Fruit fly (Drosophila melanogaster) whole organism, embryonic: ENCODE results near the gene Vps37B.

ENCODE experiments used
- Atf3 ChIP-seq: fragments of 200-800 bp; sonication (Bioruptor generic); optimal IDR thresholded peaks from 3 replicates; lab custom pipeline; 2016; ENCODE audit warnings: missing biosample characterization, missing genetic modification characterization
- C15 ChIP-seq: fragments of 200-800 bp; sonication (Bioruptor generic); IDR thresholded peaks from 3 replicates; pipeline ENCODE4 v1.3.6; 2022; ENCODE audit warnings: missing biosample characterization, missing genetic modification characterization
- CG12071 ChIP-seq: fragments of 200-800 bp; sonication (Bioruptor generic); optimal IDR thresholded peaks from 3 replicates; lab custom pipeline; 2018; ENCODE audit warnings: missing biosample characterization, mild to moderate bottlenecking, missing genetic modification characterization
- CG14965 ChIP-seq: fragments of 200-800 bp; sonication (Bioruptor generic); optimal IDR thresholded peaks from 2 replicates; lab custom pipeline; 2016; ENCODE audit warnings: missing biosample characterization, missing genetic modification characterization, borderline replicate concordance
- CG17359 ChIP-seq: fragments of 200-800 bp; sonication (Bioruptor generic); optimal IDR thresholded peaks from 3 replicates; lab custom pipeline; 2018; ENCODE audit warnings: missing biosample characterization, mild to moderate bottlenecking, missing genetic modification characterization, moderate library complexity
- CG18764 ChIP-seq: fragments of 200-800 bp; sonication (Bioruptor generic); optimal IDR thresholded peaks from 3 replicates; lab custom pipeline; 2016; ENCODE audit warnings: missing biosample characterization, missing genetic modification characterization
- CG2116 ChIP-seq: fragments of 200-800 bp; sonication (Bioruptor generic); optimal IDR thresholded peaks from 3 replicates; lab custom pipeline; 2018; ENCODE audit warnings: missing biosample characterization, mild to moderate bottlenecking, missing genetic modification characterization
- CG32767 ChIP-seq: fragments of 200-800 bp; sonication (Bioruptor generic); IDR thresholded peaks from 2 replicates; pipeline ENCODE4 v1.3.6; 2022; ENCODE audit warnings: missing biosample characterization, missing genetic modification characterization
- CG32772 ChIP-seq: fragments of 200-800 bp; sonication (Bioruptor generic); IDR thresholded peaks from 2 replicates; pipeline ENCODE4 v1.3.6; 2022; ENCODE audit warnings: missing biosample characterization, missing genetic modification characterization
- CG34376 ChIP-seq: fragments of 200-800 bp; sonication (Bioruptor generic); optimal IDR thresholded peaks from 2 replicates; lab custom pipeline; 2018; ENCODE audit warnings: missing biosample characterization, mild to moderate bottlenecking, missing genetic modification characterization
- CG34422 ChIP-seq: fragments of 200-800 bp; sonication (Bioruptor generic); IDR thresholded peaks from 3 replicates; pipeline ENCODE4 v1.3.6; 2022; ENCODE audit warnings: missing biosample characterization, missing genetic modification characterization
- CG3995 ChIP-seq: fragments of 200-800 bp; sonication (Bioruptor generic); optimal IDR thresholded peaks from 3 replicates; lab custom pipeline; 2016; ENCODE audit warnings: missing biosample characterization, missing genetic modification characterization
- CG6791 ChIP-seq: fragments of 200-800 bp; sonication (Bioruptor generic); IDR thresholded peaks from 3 replicates; pipeline ENCODE4 v1.3.6; 2022; ENCODE audit warnings: missing biosample characterization, missing genetic modification characterization; ENCODE audit not compliant: partially characterized antibody
- CG7556 ChIP-seq: fragments of 200-800 bp; sonication (Bioruptor generic); optimal IDR thresholded peaks from 2 replicates; lab custom pipeline; 2017; ENCODE audit warnings: missing biosample characterization, mild to moderate bottlenecking, missing genetic modification characterization
- CG7839 ChIP-seq: fragments of 200-800 bp; sonication (Bioruptor generic); optimal IDR thresholded peaks from 3 replicates; lab custom pipeline; 2018; ENCODE audit warnings: missing biosample characterization, mild to moderate bottlenecking, missing genetic modification characterization, moderate library complexity
- CG9437 ChIP-seq: fragments of 200-800 bp; sonication (Bioruptor generic); optimal IDR thresholded peaks from 2 replicates; lab custom pipeline; 2018; ENCODE audit warnings: missing biosample characterization, mild to moderate bottlenecking, missing genetic modification characterization
- CG9932 ChIP-seq: fragments of 200-800 bp; sonication (Bioruptor generic); IDR thresholded peaks from 2 replicates; pipeline ENCODE4 v1.3.6; 2022; ENCODE audit warnings: missing biosample characterization, missing genetic modification characterization
- CrebB ChIP-seq: fragments of 200-800 bp; sonication (Bioruptor generic); optimal IDR thresholded peaks from 3 replicates; lab custom pipeline; 2018; ENCODE audit warnings: missing biosample characterization, mild to moderate bottlenecking, missing genetic modification characterization
- D ChIP-seq, 2 experiments: fragments of 200-800 bp in 1 of 2; fragments of >200 bp in 1 of 2; sonication (Bioruptor generic) in 1 of 2; optimal IDR thresholded peaks; 2 replicates in 1 of 2; 3 replicates in 1 of 2; lab custom pipeline; 2017; ENCODE audit warnings: mild to moderate bottlenecking in 1 of 2, missing biosample characterization in 1 of 2, missing genetic modification characterization in 1 of 2, missing genetic modification reagents in 1 of 2
- E2f1 ChIP-seq: fragments of 200-800 bp; sonication (Bioruptor generic); IDR thresholded peaks from 2 replicates; pipeline ENCODE4 v1.3.6; 2022; ENCODE audit warnings: missing biosample characterization, missing genetic modification characterization
- Fer2 ChIP-seq: fragments of 200-800 bp; sonication (Bioruptor generic); optimal IDR thresholded peaks from 2 replicates; lab custom pipeline; 2018; ENCODE audit warnings: missing biosample characterization, mild to moderate bottlenecking, missing genetic modification characterization, moderate library complexity
- Gsc ChIP-seq: fragments of 200-800 bp; sonication (Bioruptor generic); IDR thresholded peaks from 2 replicates; pipeline ENCODE4 v1.3.6; 2022; ENCODE audit warnings: missing biosample characterization, missing genetic modification characterization
- Gug ChIP-seq: fragments of 200-800 bp; sonication (Bioruptor generic); IDR thresholded peaks from 4 replicates; pipeline ENCODE4 v1.3.6; 2022; ENCODE audit warnings: missing biosample characterization, missing genetic modification characterization
- HLHmδ ChIP-seq: fragments of 200-800 bp; sonication (Bioruptor generic); optimal IDR thresholded peaks from 2 replicates; lab custom pipeline; 2018; ENCODE audit warnings: missing biosample characterization, mild to moderate bottlenecking, missing genetic modification characterization, moderate library complexity
- HmgZ ChIP-seq: fragments of 200-800 bp; sonication (Bioruptor generic); optimal IDR thresholded peaks from 2 replicates; lab custom pipeline; 2018; ENCODE audit warnings: missing biosample characterization, mild to moderate bottlenecking, missing genetic modification characterization
- MESR4 ChIP-seq: fragments of 200-800 bp; sonication (Bioruptor generic); optimal IDR thresholded peaks from 2 replicates; lab custom pipeline; 2018; ENCODE audit warnings: missing biosample characterization, mild to moderate bottlenecking, missing genetic modification characterization, moderate library complexity
- NC2α ChIP-seq: fragments of 200-800 bp; sonication (Bioruptor generic); optimal IDR thresholded peaks from 2 replicates; lab custom pipeline; 2016; ENCODE audit warnings: missing biosample characterization, missing genetic modification characterization
- Pdp1 ChIP-seq, 2 experiments: fragments of 200-800 bp; sonication (Bioruptor generic); optimal IDR thresholded peaks; 3 replicates each; lab custom pipeline; 2016; ENCODE audit warnings: missing biosample characterization in 2 of 2, missing genetic modification characterization in 2 of 2, mild to moderate bottlenecking in 1 of 2, moderate library complexity in 1 of 2
- Sry-β ChIP-seq: fragments of 200-800 bp; sonication (Bioruptor generic); optimal IDR thresholded peaks from 2 replicates; lab custom pipeline; 2018; ENCODE audit warnings: missing biosample characterization, mild to moderate bottlenecking, missing genetic modification characterization, moderate library complexity
- Trl ChIP-seq, 3 experiments: fragments of >200 bp in 2 of 3; fragments of 200-800 bp in 1 of 3; sonication (Bioruptor generic) in 1 of 3; optimal IDR thresholded peaks; 2 replicates in 1 of 3; 3 replicates in 2 of 3; lab custom pipeline; 2016 to 2017; ENCODE audit warnings: missing biosample characterization in 1 of 3, missing genetic modification characterization in 1 of 3
- aop ChIP-seq: fragments of 200-800 bp; sonication (Bioruptor generic); IDR thresholded peaks from 2 replicates; pipeline ENCODE4 v1.3.6; 2022; ENCODE audit warnings: missing biosample characterization, missing genetic modification characterization
- bab2 ChIP-seq: fragments of 200-800 bp; sonication (Bioruptor generic); optimal IDR thresholded peaks from 2 replicates; lab custom pipeline; 2016; ENCODE audit warnings: missing biosample characterization, missing genetic modification characterization
- cad ChIP-seq: fragments of >200 bp; optimal IDR thresholded peaks from 2 replicates; lab custom pipeline; 2017; ENCODE audit warnings: missing biosample characterization, missing genetic modification characterization
- ci ChIP-seq: fragments of 200-800 bp; sonication (Bioruptor generic); IDR thresholded peaks from 3 replicates; pipeline ENCODE4 v1.3.6; 2022; ENCODE audit warnings: missing biosample characterization, missing genetic modification characterization
- grn ChIP-seq: fragments of 200-800 bp; sonication (Bioruptor generic); optimal IDR thresholded peaks from 3 replicates; lab custom pipeline; 2017; ENCODE audit warnings: missing biosample characterization, missing genetic modification characterization
- her ChIP-seq: fragments of 200-800 bp; sonication (Bioruptor generic); optimal IDR thresholded peaks from 2 replicates; lab custom pipeline; 2016; ENCODE audit warnings: missing biosample characterization, missing genetic modification characterization
- ind ChIP-seq: fragments of 200-800 bp; sonication (Bioruptor generic); optimal IDR thresholded peaks from 3 replicates; lab custom pipeline; 2016; ENCODE audit warnings: missing biosample characterization, missing genetic modification characterization
- jumu ChIP-seq: fragments of 200-800 bp; sonication (Bioruptor generic); optimal IDR thresholded peaks from 3 replicates; lab custom pipeline; 2016; ENCODE audit warnings: missing biosample characterization, missing genetic modification characterization
- kah ChIP-seq: fragments of 200-800 bp; sonication (Bioruptor generic); optimal IDR thresholded peaks from 2 replicates; lab custom pipeline; 2018; ENCODE audit warnings: missing biosample characterization, mild to moderate bottlenecking, missing genetic modification characterization
- lbe ChIP-seq: fragments of 200-800 bp; sonication (Bioruptor generic); optimal IDR thresholded peaks from 2 replicates; lab custom pipeline; 2016; ENCODE audit warnings: missing biosample characterization, mild to moderate bottlenecking, missing genetic modification characterization
- sens ChIP-seq: fragments of 200-800 bp; sonication (Bioruptor generic); peaks from one replicate; lab custom pipeline; 2016; ENCODE audit warnings: missing biosample characterization, missing genetic modification characterization
- sob ChIP-seq: fragments of 200-800 bp; sonication (Bioruptor generic); IDR thresholded peaks from 2 replicates; pipeline ENCODE4 v1.3.6; 2022; ENCODE audit warnings: missing biosample characterization, missing genetic modification characterization
- twi ChIP-seq: fragments of 200-800 bp; optimal IDR thresholded peaks from 2 replicates; lab custom pipeline; 2019; ENCODE audit warnings: missing biosample characterization, mild to moderate bottlenecking, missing genetic modification characterization, moderate library complexity
- wdn ChIP-seq: fragments of 200-800 bp; sonication (Bioruptor generic); IDR thresholded peaks from 2 replicates; pipeline ENCODE4 v1.3.6; 2022; ENCODE audit warnings: missing biosample characterization, missing genetic modification characterization

The Vps37B gene

DNA sequence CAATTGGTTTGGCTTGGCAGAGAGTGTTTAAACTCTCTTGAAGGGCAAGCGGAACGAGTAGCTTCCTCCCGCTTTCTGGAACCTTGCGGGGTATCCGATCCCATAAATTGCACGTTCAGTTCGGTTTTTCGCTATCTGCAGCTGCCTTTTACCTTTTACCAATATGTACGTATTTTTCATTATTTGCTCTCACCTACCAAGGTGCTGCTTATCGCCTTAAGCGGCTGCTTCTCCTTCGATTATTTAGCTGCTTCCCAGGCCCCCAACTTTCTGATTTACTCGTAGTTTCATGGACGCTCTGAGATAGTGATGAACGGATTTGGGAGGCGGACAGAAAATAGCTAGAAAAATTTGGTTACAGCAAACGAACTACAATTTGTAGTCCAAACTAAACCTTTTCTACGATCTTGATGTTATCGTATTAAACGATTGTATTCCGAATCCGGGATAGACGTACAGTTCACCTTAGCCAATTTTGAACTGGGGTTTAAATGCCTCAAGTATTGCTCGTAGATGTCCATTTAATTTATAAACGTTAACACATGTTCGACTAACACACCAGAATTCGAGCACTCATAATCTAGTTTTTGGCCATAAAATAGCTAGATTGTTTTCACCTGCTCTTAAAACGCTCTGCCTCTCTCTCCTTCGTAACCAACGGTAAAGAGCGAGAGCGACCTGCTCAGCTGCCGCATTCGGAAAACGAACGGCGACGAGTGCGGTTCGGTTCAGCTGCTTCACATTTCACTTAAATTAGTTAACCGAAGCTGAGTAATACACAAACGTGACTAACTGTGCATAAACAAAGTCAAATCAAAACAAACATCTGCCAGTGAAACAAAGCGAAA is 38.5 kb downstream of the Vps37B start (continued):
- TF ChIP-seq D (optimal IDR thresholded peaks at IDR 0.05; lab: Kevin White, UChicago) (peak; percentile 48), D (GFP tag; optimal IDR thresholded peaks at IDR 0.05; lab: Kevin White, UChicago) (no peak), CG7839 (peak; percentile 52), CG32767 (GFP tag; lab: Robert Waterston, UW) (no peak), NC2α (peak; percentile 49), CG18764 (GFP tag; lab: Kevin White, UChicago) (peak; percentile 37), grn (GFP tag; lab: Kevin White, UChicago) (peak; percentile 23), CG6791 (GFP tag; lab: Robert Waterston, UW) (0 out of 3 replicates have a peak, but pooled peaks have one; percentile 7), ci (GFP tag; lab: Robert Waterston, UW) (peak; percentile 65), CG12071 (peak; percentile 47)

DNA sequence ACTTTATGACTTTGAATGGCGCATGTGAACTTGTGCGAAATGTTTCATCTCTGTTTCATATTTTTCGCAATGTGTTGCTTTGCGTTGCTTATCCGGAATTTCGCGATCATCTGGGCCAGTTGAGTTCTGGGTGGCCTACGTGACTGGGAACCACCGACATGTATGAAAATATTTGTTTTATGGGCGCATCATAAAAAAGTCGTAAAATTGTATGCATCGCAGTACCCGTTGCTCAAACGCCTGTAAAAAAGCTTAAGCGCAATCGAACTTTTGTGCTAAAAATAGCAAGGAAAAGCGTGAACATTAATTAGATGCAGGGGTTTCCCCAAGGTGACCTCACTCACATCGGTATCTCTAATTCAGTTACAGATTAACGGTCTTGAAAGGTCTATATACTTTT is 40.3 kb downstream of the Vps37B start:
- TF ChIP-seq Gsc (GFP tag; lab: Robert Waterston, UW), result no peak
- TF ChIP-seq cad (GFP tag; lab: Kevin White, UChicago), result peak; percentile 30
- TF ChIP-seq, all 482 proteins: peak for 1

DNA sequence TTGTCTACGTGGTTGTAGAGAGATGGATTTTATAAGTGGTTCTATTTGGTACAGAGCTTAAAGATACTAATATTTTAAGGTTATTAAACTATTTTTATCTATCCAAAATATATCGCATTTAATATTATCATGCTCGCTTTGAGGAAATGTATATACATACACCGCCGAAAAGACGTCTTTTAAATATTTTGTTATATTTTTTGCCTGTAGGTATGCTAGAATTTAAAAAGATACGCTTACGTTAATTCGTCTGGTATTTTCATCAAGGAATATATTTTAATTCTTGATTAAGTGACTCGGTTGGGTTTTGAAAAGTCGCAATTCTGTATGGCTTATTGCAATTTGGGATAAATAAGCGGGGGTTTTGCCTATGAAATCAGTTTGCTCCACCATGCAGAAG is 42.5 kb downstream of the Vps37B start:
- TF ChIP-seq HmgZ (tag; lab: Kevin White, UChicago) (peak; percentile 11), CG3995 (GFP tag; lab: Kevin White, UChicago) (peak; percentile 77), CG14965 (GFP tag; lab: Kevin White, UChicago) (no peak), CG9437 (GFP tag; lab: Kevin White, UChicago) (peak; percentile 97), lbe (GFP tag; lab: Kevin White, UChicago) (peak; percentile 31), Atf3 (GFP tag; lab: Kevin White, UChicago) (no peak), Fer2 (tag; lab: Kevin White, UChicago) (no peak), twi (tag; lab: Kevin White, UChicago) (no peak)

DNA sequence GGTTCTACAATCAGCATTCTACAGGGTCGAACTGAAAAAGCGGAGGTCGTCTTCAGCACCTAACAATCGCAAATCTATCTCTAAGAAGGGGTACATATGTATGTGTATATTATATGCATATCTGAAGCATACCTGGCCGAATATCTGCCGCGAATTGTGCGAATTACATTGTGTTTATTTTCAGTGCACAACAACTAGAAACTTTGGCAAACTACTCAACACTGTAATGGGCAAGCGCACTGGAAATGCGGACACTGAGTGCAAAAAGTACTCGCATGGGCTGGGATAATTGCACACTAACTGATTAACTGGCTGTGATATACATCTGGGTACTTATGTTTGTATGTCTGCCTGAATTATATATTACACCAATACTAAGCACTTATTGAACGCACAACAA is 44.8 kb downstream of the Vps37B start:
- TF ChIP-seq CG32772 (GFP tag; lab: Robert Waterston, UW) (no peak), ind (GFP tag; lab: Kevin White, UChicago) (peak; percentile 19), CG2116 (GFP tag; lab: Kevin White, UChicago) (no peak), E2f1 (no peak), jumu (GFP tag; lab: Kevin White, UChicago) (peak; percentile 9), Sry-β (GFP tag; lab: Kevin White, UChicago) (no peak), HLHmδ (GFP tag; lab: Kevin White, UChicago) (no peak), CG17359 (tag; lab: Kevin White, UChicago) (no peak), Pdp1 (GFP tag; optimal IDR thresholded peaks at IDR 0.05; lab: Kevin White, UChicago) (peak in 1 of 2 experiments; percentile 29), Trl (optimal IDR thresholded peaks at IDR 0.05; lab: Kevin White, UChicago) (no peak), Trl (GFP tag; optimal IDR thresholded peaks at IDR 0.05; lab: Kevin White, UChicago) (peak; percentile 16), CG34376 (GFP tag; lab: Kevin White, UChicago) (no peak), CrebB (no peak), C15 (GFP tag; lab: Robert Waterston, UW) (peak; percentile 27; the same call in 1 of the 3 replicates), sob (GFP tag; lab: Robert Waterston, UW) (0 out of 2 replicates have a peak, but pooled peaks have one; percentile 19), Gug (peak; percentile 11; the same call in 2 of the 4 replicates), her (GFP tag; lab: Kevin White, UChicago) (peak; percentile 20), Gsc (GFP tag; lab: Robert Waterston, UW) (no peak), CG9932 (GFP tag; lab: Robert Waterston, UW) (no peak), kah (no peak), bab2 (no peak), CG7556 (GFP tag; lab: Kevin White, UChicago) (peak; percentile 7), MESR4 (GFP tag; lab: Kevin White, UChicago) (peak; percentile 7), wdn (no peak), aop (GFP tag; lab: Robert Waterston, UW) (no peak), CG34422 (0 out of 3 replicates have a peak, but pooled peaks have one; percentile 43), sens (GFP tag; lab: Kevin White, UChicago) (peak; percentile 61)
